Fruit fly (Drosophila melanogaster): ENCODE results near the gene CG4116.
A peak's percentile ranks its signal among the peaks of the same experiment; 100 is the strongest.

The CG4116 gene

DNA sequence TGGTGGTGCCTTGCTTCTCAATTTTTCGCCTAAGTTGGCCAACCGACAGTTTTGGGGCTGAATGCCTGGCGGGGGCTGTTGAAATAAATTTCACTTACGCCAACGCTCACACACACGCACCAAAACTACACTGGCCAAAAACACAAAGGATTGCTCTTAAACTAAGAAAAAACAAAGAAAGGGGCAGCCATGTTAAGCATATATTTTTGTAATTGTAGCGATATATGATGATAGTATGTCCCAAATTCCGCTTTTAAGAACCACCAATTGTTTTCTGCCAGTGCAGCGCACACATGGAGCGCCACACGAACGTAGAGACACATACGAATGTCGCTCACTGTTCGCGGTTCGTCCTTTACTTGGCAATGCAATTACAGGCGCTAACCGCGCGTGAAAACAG, 930 bp upstream of the CG4116 start (continued):
- TF ChIP-seq PHDP (tag; optimal IDR thresholded peaks at IDR 0.05) (peak; percentile 24), CG13296 (GFP tag; optimal IDR thresholded peaks at IDR 0.05) (peak; percentile 4), HHEX (GFP tag; optimal IDR thresholded peaks at IDR 0.05) (peak; percentile 44), CG10267 (tag; optimal IDR thresholded peaks at IDR 0.05) (peak; percentile 24), Blimp-1 (GFP tag; optimal IDR thresholded peaks at IDR 0.05) (peak; percentile 49), CG8944 (GFP tag; optimal IDR thresholded peaks at IDR 0.05) (peak; percentile 26), chn (GFP tag; optimal IDR thresholded peaks at IDR 0.05) (peak; percentile 50), shn (GFP tag; optimal IDR thresholded peaks at IDR 0.05) (no peak), ash1 (GFP tag; optimal IDR thresholded peaks at IDR 0.05) (no peak), unc-4 (GFP tag; IDR thresholded peaks at IDR 0.05; ENCODE audit: partially characterized antibody) (no peak)

DNA sequence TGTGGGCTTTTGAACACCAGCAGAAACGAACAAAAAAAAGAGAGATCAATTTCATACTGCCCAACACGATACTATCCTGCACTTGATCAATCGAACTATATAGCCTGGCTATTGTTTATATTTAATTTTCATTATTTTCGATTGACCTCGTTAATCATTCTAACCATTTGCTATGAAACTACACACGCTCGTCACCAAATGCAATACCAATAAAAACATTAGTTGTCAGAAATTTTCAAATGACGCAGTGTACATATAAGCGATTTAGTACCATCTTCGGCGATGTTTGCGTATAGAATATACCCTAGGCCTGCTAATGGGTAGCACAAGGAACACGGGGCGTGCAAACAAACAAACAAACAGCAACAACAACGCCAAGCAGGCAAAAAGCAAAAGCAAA, 7.3 kb downstream of the CG4116 start:
- no peak for TF ChIP-seq CG10274 (GFP tag; optimal IDR thresholded peaks at IDR 0.05)
- TF ChIP-seq bsh (GFP tag; optimal IDR thresholded peaks at IDR 0.05), result peak in 1 of 2 experiments; percentile 19
- TF ChIP-seq tin (GFP tag; optimal IDR thresholded peaks at IDR 0.05), result no peak
- TF ChIP-seq sens (GFP tag), result peak; percentile 39
- peak; percentile 37 for TF ChIP-seq D19B (GFP tag; optimal IDR thresholded peaks at IDR 0.05)
- peak; percentile 37 for TF ChIP-seq Med (GFP tag)

DNA sequence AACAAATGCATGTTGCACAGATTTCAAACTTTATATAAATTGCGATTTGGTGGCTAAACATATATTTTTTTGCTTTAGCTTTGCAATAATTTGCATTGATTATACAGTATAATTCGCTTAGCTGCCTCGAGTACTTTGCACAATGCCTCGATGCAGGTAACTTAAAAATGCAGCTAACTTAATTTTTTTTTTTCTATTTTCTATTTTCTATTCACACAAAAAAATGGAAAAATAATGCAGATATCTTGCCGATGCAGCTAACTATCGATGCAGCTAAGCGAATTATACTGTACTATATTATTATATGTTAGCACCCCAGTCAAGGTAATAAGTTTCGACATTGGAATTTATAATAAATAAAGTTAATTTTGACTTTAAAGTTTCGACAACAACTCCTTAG, 9.4 kb downstream of the CG4116 start:
- peak; percentile 31 for TF ChIP-seq unpg (GFP tag; optimal IDR thresholded peaks at IDR 0.05)
- peak; percentile 56 for TF ChIP-seq gem (tag; optimal IDR thresholded peaks at IDR 0.05)
- TF ChIP-seq Ssrp (tag; optimal IDR thresholded peaks at IDR 0.05), result peak; percentile 19
- peak in 1 of 3 experiments; percentile 41 for TF ChIP-seq lola (GFP tag; optimal IDR thresholded peaks at IDR 0.05)
- peak; percentile 40 for TF ChIP-seq CG7839 (tag; optimal IDR thresholded peaks at IDR 0.05)
- peak; percentile 14 for TF ChIP-seq PHDP (tag; optimal IDR thresholded peaks at IDR 0.05)
- peak; percentile 31 for TF ChIP-seq dmrt99B (tag; optimal IDR thresholded peaks at IDR 0.05)
- TF ChIP-seq CG3407 (GFP tag; optimal IDR thresholded peaks at IDR 0.05), result peak; percentile 8
- TF ChIP-seq CG4707 (GFP tag; optimal IDR thresholded peaks at IDR 0.05), result peak; percentile 36
- TF ChIP-seq CG12391 (tag; optimal IDR thresholded peaks at IDR 0.05), result peak; percentile 24
- TF ChIP-seq CG17829 (tag; optimal IDR thresholded peaks at IDR 0.05), result peak; percentile 11
- TF ChIP-seq CG15269 (tag; optimal IDR thresholded peaks at IDR 0.05), result peak; percentile 12
- peak; percentile 44 for TF ChIP-seq phol (tag; optimal IDR thresholded peaks at IDR 0.05)
- TF ChIP-seq CG14710 (tag; optimal IDR thresholded peaks at IDR 0.05), result peak; percentile 17
- peak; percentile 51 for TF ChIP-seq dmrt11E (tag; optimal IDR thresholded peaks at IDR 0.05)
- peak; percentile 52 for TF ChIP-seq Abd-B (GFP tag; optimal IDR thresholded peaks at IDR 0.05)
- peak in 1 of 2 experiments; percentile 55 for TF ChIP-seq bsh (GFP tag; optimal IDR thresholded peaks at IDR 0.05)
- peak; percentile 9 for TF ChIP-seq ATbp (GFP tag; optimal IDR thresholded peaks at IDR 0.05)
- peak; percentile 48 for TF ChIP-seq CG11504 (tag; optimal IDR thresholded peaks at IDR 0.05)
- TF ChIP-seq Vsx1 (GFP tag; optimal IDR thresholded peaks at IDR 0.05), result peak; percentile 56
- peak; percentile 10 for TF ChIP-seq CG7556 (GFP tag; optimal IDR thresholded peaks at IDR 0.05)
- TF ChIP-seq CG2712 (tag; optimal IDR thresholded peaks at IDR 0.05), result peak; percentile 60
- peak; percentile 9 for TF ChIP-seq CG8924 (tag; optimal IDR thresholded peaks at IDR 0.05)
- TF ChIP-seq CG8388 (GFP tag; optimal IDR thresholded peaks at IDR 0.05), result peak; percentile 31
- TF ChIP-seq Hr51 (GFP tag; optimal IDR thresholded peaks at IDR 0.05), result peak in 1 of 2 experiments; percentile 23
- TF ChIP-seq Nf-YC (tag; optimal IDR thresholded peaks at IDR 0.05), result peak; percentile 54
- peak; percentile 1 for TF ChIP-seq Sox102F (GFP tag; optimal IDR thresholded peaks at IDR 0.05)
- peak; percentile 7 for TF ChIP-seq CG15601 (tag; optimal IDR thresholded peaks at IDR 0.05)
- TF ChIP-seq grau (tag; optimal IDR thresholded peaks at IDR 0.05), result peak; percentile 33
- peak; percentile 25 for TF ChIP-seq D19A (tag; optimal IDR thresholded peaks at IDR 0.05)
- TF ChIP-seq CG10979 (tag; optimal IDR thresholded peaks at IDR 0.05), result peak; percentile 52
- TF ChIP-seq Blimp-1 (GFP tag; optimal IDR thresholded peaks at IDR 0.05), result peak; percentile 47
